Worm (Caenorhabditis elegans) whole organism, mixed stage, embryonic: ENCODE results near the gene W09G12.10.

Experiments used
- M03D4.4 ChIP-seq: sonication (generic microtip); optimal IDR thresholded peaks from 2 replicates; lab custom pipeline; 2017; ENCODE audit warnings: mild to moderate bottlenecking, missing genetic modification characterization, missing compliant biosample characterization
- bed-3 ChIP-seq: fragments of 200-800 bp; sonication (Bioruptor generic); optimal IDR thresholded peaks from 3 replicates; lab custom pipeline; 2018; ENCODE audit warnings: mild to moderate bottlenecking, missing genetic modification characterization, moderate library complexity, missing compliant biosample characterization
- blmp-1 ChIP-seq: fragments of 150-350 bp; optimal IDR thresholded peaks from 2 replicates; lab custom pipeline; 2014; ENCODE audit warnings: missing biosample characterization, missing genetic modification characterization
- ceh-39 ChIP-seq: fragments of 150-350 bp; optimal IDR thresholded peaks from 2 replicates; lab custom pipeline; 2014; ENCODE audit warnings: missing biosample characterization, missing genetic modification characterization
- ceh-43 ChIP-seq: fragments of 200-800 bp; sonication (Bioruptor generic); optimal IDR thresholded peaks from 2 replicates; lab custom pipeline; 2018; ENCODE audit warnings: mild to moderate bottlenecking, missing genetic modification characterization, moderate library complexity, missing compliant biosample characterization
- ceh-83 ChIP-seq: fragments of 200-800 bp; sonication (Bioruptor generic); optimal IDR thresholded peaks from 2 replicates; lab custom pipeline; 2018; ENCODE audit warnings: mild to moderate bottlenecking, missing genetic modification characterization, missing compliant biosample characterization
- cnd-1 ChIP-seq: fragments of 200-800 bp; sonication (Bioruptor generic); optimal IDR thresholded peaks from 2 replicates; lab custom pipeline; 2018; ENCODE audit warnings: mild to moderate bottlenecking, missing genetic modification characterization, missing compliant biosample characterization
- drap-1 ChIP-seq: fragments of 200-800 bp; sonication (Bioruptor generic); optimal IDR thresholded peaks from 3 replicates; lab custom pipeline; 2018; ENCODE audit warnings: mild to moderate bottlenecking, missing genetic modification characterization, missing compliant biosample characterization
- elt-1 ChIP-seq: sonication (generic microtip); optimal IDR thresholded peaks from 2 replicates; lab custom pipeline; 2017; ENCODE audit warnings: missing genetic modification characterization, mild to moderate bottlenecking, missing compliant biosample characterization, antibody characterized with exemption, moderate library complexity, borderline replicate concordance; ENCODE audit not compliant: insufficient read depth
- elt-3 ChIP-seq: fragments of 150-350 bp; optimal IDR thresholded peaks from 2 replicates; lab custom pipeline; 2014; ENCODE audit warnings: missing biosample characterization, missing genetic modification characterization
- flh-1 ChIP-seq: fragments of 200-800 bp; sonication (Bioruptor generic); optimal IDR thresholded peaks from 2 replicates; lab custom pipeline; 2018; ENCODE audit warnings: mild to moderate bottlenecking, missing genetic modification characterization, moderate library complexity, missing compliant biosample characterization
- ham-2 ChIP-seq: fragments of 200-800 bp; sonication (Bioruptor generic); optimal IDR thresholded peaks from 2 replicates; lab custom pipeline; 2018; ENCODE audit warnings: mild to moderate bottlenecking, missing genetic modification characterization, missing compliant biosample characterization
- hlh-1 ChIP-seq: fragments of 150-350 bp; optimal IDR thresholded peaks from 2 replicates; lab custom pipeline; 2014; ENCODE audit warnings: missing biosample characterization, missing genetic modification reagents, missing genetic modification characterization
- lin-32 ChIP-seq: fragments of 200-800 bp; sonication (Bioruptor generic); optimal IDR thresholded peaks from 2 replicates; lab custom pipeline; 2018; ENCODE audit warnings: mild to moderate bottlenecking, missing genetic modification characterization, missing compliant biosample characterization
- lsy-2 ChIP-seq: fragments of 150-350 bp; optimal IDR thresholded peaks from 2 replicates; lab custom pipeline; 2014; ENCODE audit warnings: missing biosample characterization, missing genetic modification characterization
- mab-5 ChIP-seq: fragments of 150-350 bp; optimal IDR thresholded peaks from 2 replicates; lab custom pipeline; 2014; ENCODE audit warnings: missing biosample characterization, missing genetic modification characterization
- mep-1 ChIP-seq: fragments of 150-350 bp; optimal IDR thresholded peaks from 2 replicates; lab custom pipeline; 2017; ENCODE audit warnings: missing biosample characterization, missing genetic modification reagents, missing genetic modification characterization, inconsistent platforms
- mls-2 ChIP-seq: sonication (generic microtip); optimal IDR thresholded peaks from 2 replicates; lab custom pipeline; 2016; ENCODE audit warnings: mild to moderate bottlenecking, missing genetic modification characterization, moderate library complexity, missing compliant biosample characterization
- nhr-12 ChIP-seq: fragments of 150-350 bp; optimal IDR thresholded peaks from 2 replicates; lab custom pipeline; 2014; ENCODE audit warnings: missing biosample characterization, missing genetic modification characterization
- nhr-2 ChIP-seq: fragments of 150-350 bp; optimal IDR thresholded peaks from 2 replicates; lab custom pipeline; 2014; ENCODE audit warnings: missing biosample characterization, missing genetic modification characterization
- nhr-237 ChIP-seq: fragments of 150-350 bp; optimal IDR thresholded peaks from 2 replicates; lab custom pipeline; 2014; ENCODE audit warnings: missing biosample characterization, missing genetic modification characterization
- nhr-28 ChIP-seq: fragments of 150-350 bp; optimal IDR thresholded peaks from 2 replicates; lab custom pipeline; 2014; ENCODE audit warnings: missing biosample characterization, missing genetic modification characterization
- nhr-76 ChIP-seq: sonication (generic microtip); optimal IDR thresholded peaks from 2 replicates; lab custom pipeline; 2017; ENCODE audit warnings: missing biosample characterization, missing genetic modification characterization
- pha-4 ChIP-seq: fragments of 150-350 bp; optimal IDR thresholded peaks from 2 replicates; lab custom pipeline; 2018; ENCODE audit warnings: missing biosample characterization, missing genetic modification reagents, missing genetic modification characterization
- sem-2 ChIP-seq: fragments of 200-800 bp; sonication (Bioruptor generic); optimal IDR thresholded peaks from 2 replicates; lab custom pipeline; 2018; ENCODE audit warnings: mild to moderate bottlenecking, missing genetic modification characterization, missing compliant biosample characterization
- sptf-1 ChIP-seq: sonication (generic microtip); optimal IDR thresholded peaks from 2 replicates; lab custom pipeline; 2017; ENCODE audit warnings: mild to moderate bottlenecking, missing genetic modification characterization, moderate library complexity, missing compliant biosample characterization
- unc-120 ChIP-seq: sonication (generic microtip); optimal IDR thresholded peaks from 2 replicates; lab custom pipeline; 2017; ENCODE audit warnings: missing genetic modification characterization, missing compliant biosample characterization; ENCODE audit not compliant: poor library complexity, severe bottlenecking
- unc-39 ChIP-seq: fragments of 150-350 bp; optimal IDR thresholded peaks from 2 replicates; lab custom pipeline; 2014; ENCODE audit warnings: missing biosample characterization, missing genetic modification characterization
- zip-8 ChIP-seq: fragments of 150-350 bp; optimal IDR thresholded peaks from 2 replicates; lab custom pipeline; 2014; ENCODE audit warnings: missing biosample characterization, missing genetic modification characterization
- ztf-11 ChIP-seq: fragments of 150-350 bp; optimal IDR thresholded peaks from 2 replicates; lab custom pipeline; 2014; ENCODE audit warnings: missing biosample characterization, missing genetic modification characterization

Gene W09G12.10

DNA sequence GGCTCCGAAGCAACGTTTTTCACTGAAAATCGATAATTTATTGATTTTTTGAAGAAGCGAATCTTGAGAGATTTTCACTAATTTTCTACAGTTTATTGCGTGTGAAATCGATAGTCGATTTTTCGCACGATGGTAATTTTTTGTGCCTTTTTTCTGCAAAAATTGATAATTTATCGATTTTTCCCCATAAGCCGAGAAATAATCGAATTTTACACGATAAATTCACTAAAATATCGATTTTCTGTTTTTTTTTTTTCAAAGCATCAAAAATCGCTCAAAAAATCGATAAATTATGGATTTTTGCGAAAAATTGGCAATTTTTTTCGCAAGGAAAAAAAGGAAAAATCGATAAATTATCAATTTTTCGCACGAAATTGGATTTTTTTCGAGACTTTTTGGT, 14.7 kb upstream of the W09G12.10 start:
- TF ChIP-seq blmp-1 (tag; lab: Kevin White, UChicago) (no peak), nhr-237 (tag; lab: Kevin White, UChicago) (no peak), hlh-1 (tag; lab: Kevin White, UChicago) (no peak), mls-2 (tag; lab: Kevin White, UChicago) (no peak), bed-3 (GFP tag; lab: Kevin White, UChicago) (no peak), unc-39 (tag; lab: Kevin White, UChicago) (no peak), M03D4.4 (tag; lab: Kevin White, UChicago) (no peak), nhr-2 (tag; lab: Kevin White, UChicago) (no peak), lsy-2 (no peak), ceh-83 (GFP tag; lab: Kevin White, UChicago) (no peak), sptf-1 (no peak)

DNA sequence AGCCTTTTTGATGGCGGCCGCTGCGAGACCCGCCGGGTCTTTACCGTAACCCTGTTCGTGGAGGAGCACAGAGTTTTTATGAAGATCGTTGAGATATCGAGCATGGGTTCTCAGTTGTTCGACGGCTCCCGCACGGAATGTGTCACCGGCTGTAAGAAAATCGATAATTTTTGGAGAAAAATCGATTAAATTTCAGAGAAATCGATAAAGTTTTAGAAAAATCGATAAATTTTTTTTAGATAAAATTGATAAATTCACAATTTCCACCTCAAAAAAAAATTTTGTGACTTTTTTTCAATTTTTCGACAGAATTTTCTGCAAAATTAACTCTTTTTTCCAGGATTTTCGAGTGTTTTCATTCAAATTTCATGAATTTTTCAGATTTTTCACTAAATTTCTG, 13.7 kb upstream of the W09G12.10 start:
- TF ChIP-seq nhr-237 (tag; lab: Kevin White, UChicago), result no peak
- TF ChIP-seq ceh-39 (tag; lab: Kevin White, UChicago), result no peak
- TF ChIP-seq M03D4.4 (tag; lab: Kevin White, UChicago), result no peak
- no peak for TF ChIP-seq sptf-1
- TF ChIP-seq ceh-83 (GFP tag; lab: Kevin White, UChicago), result no peak
- no peak for TF ChIP-seq nhr-76

ce11 chrIV:1232419-1233145, 11.5 kb upstream of the W09G12.10 start:
- TF ChIP-seq zip-8 (tag; lab: Kevin White, UChicago), result no peak
- TF ChIP-seq nhr-28, result no peak
- TF ChIP-seq flh-1 (GFP tag; lab: Kevin White, UChicago), result no peak
- TF ChIP-seq M03D4.4 (tag; lab: Kevin White, UChicago), result no peak
- TF ChIP-seq bed-3 (GFP tag; lab: Kevin White, UChicago), result no peak
- TF ChIP-seq nhr-12 (tag; lab: Kevin White, UChicago), result no peak
- TF ChIP-seq elt-1 (tag; lab: Kevin White, UChicago), result no peak

ce11 chrIV:1231589-1231988, 10.5 kb upstream of the W09G12.10 start, which contains the start of gene W09G12.6:
W09G12.6 (plus strand) TSS chrIV:1231889.
- no peak for TF ChIP-seq sem-2 (GFP tag; lab: Kevin White, UChicago)
- TF ChIP-seq ham-2 (GFP tag; lab: Kevin White, UChicago), result no peak
- no peak for TF ChIP-seq unc-39 (tag; lab: Kevin White, UChicago)
- no peak for TF ChIP-seq cnd-1 (tag; lab: Kevin White, UChicago)
- TF ChIP-seq ztf-11, result no peak
- TF ChIP-seq mab-5 (tag; lab: Kevin White, UChicago), result no peak
- no peak for TF ChIP-seq nhr-76
- TF ChIP-seq mep-1 (tag; lab: Kevin White, UChicago), result no peak
- TF ChIP-seq ceh-39 (tag; lab: Kevin White, UChicago), result no peak
- no peak for TF ChIP-seq mls-2 (tag; lab: Kevin White, UChicago)
- TF ChIP-seq zip-8 (tag; lab: Kevin White, UChicago), result no peak

DNA sequence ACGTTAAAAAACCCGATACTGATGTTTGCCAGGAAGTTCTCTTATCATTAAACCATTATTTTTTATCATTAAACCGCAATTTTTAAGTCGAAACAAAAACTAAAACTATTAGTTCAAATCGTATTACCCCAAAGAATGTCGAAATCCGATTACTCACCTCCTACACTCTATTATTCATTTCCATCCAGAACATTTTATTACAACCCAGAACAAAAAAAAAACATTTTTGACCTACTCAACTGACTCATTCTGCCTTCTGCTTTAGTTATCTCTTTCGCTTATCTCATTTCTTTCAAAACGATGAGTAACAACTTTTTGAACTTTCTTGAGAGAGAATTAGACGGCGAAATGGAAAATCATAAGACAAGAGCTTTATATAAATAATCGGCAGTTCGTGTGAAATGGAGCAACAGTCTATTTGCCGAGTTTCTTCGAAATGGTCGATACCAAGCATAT, 7.6 kb upstream of the W09G12.10 start, which contains the start of gene W09G12.7:
Gene W09G12.7, plus strand, starts transcription at position 406 of the 456 bp plus-strand sequence.
- TF ChIP-seq cnd-1 (tag; lab: Kevin White, UChicago) (no peak), sem-2 (GFP tag; lab: Kevin White, UChicago) (no peak), mep-1 (tag; lab: Kevin White, UChicago) (no peak), blmp-1 (tag; lab: Kevin White, UChicago) (no peak), lin-32 (no peak), elt-3 (no peak), bed-3 (GFP tag; lab: Kevin White, UChicago) (no peak), pha-4 (tag; lab: Kevin White, UChicago) (no peak), unc-120 (tag; lab: Kevin White, UChicago) (no peak), flh-1 (GFP tag; lab: Kevin White, UChicago) (no peak), drap-1 (no peak), ztf-11 (no peak), zip-8 (tag; lab: Kevin White, UChicago) (no peak), unc-39 (tag; lab: Kevin White, UChicago) (no peak), ceh-39 (tag; lab: Kevin White, UChicago) (no peak), M03D4.4 (tag; lab: Kevin White, UChicago) (no peak), ham-2 (GFP tag; lab: Kevin White, UChicago) (no peak), ceh-43 (GFP tag; lab: Kevin White, UChicago) (no peak), nhr-12 (tag; lab: Kevin White, UChicago) (no peak), nhr-28 (no peak)
- TF ChIP-seq, all 35 proteins: peak for 0
